Worm (Caenorhabditis elegans) whole organism, young adult: ENCODE data around the gene C28F5.1.

Source experiments
- B0035.1 ChIP-seq: sonication (generic microtip); optimal IDR thresholded peaks from 2 replicates; lab custom pipeline; 2016; ENCODE audit warnings: missing genetic modification characterization, mild to moderate bottlenecking, missing compliant biosample characterization, missing genotype, missing genetic modification reagents
- C06A6.2 ChIP-seq: fragments of 200-800 bp; sonication (Bioruptor generic); conservative IDR thresholded peaks from 2 replicates; pipeline ENCODE4 v1.3.6; 2022; ENCODE audit warnings: missing genetic modification characterization, missing compliant biosample characterization
- F10E7.11 ChIP-seq: sonication (generic microtip); optimal IDR thresholded peaks from 2 replicates; lab custom pipeline; 2017; ENCODE audit warnings: mild to moderate bottlenecking, missing genetic modification characterization, moderate library complexity, missing compliant biosample characterization
- F55B11.4 ChIP-seq: sonication (generic microtip); optimal IDR thresholded peaks from 2 replicates; lab custom pipeline; 2016; ENCODE audit warnings: missing compliant biosample characterization, missing genetic modification characterization, borderline replicate concordance; ENCODE audit not compliant: insufficient read depth
- K12H6.12 ChIP-seq: fragments of 200-800 bp; sonication (Bioruptor generic); optimal IDR thresholded peaks from 2 replicates; lab custom pipeline; 2018; ENCODE audit warnings: mild to moderate bottlenecking, missing genetic modification characterization, missing compliant biosample characterization
- Y53F4B.3 ChIP-seq: fragments of 200-800 bp; sonication (Bioruptor generic); IDR thresholded peaks from 2 replicates; pipeline ENCODE4 v1.3.6; 2022; ENCODE audit warnings: missing genetic modification reagents, missing genetic modification characterization, missing compliant biosample characterization
- Y56A3A.18 ChIP-seq: fragments of 200-800 bp; sonication (Bioruptor generic); IDR thresholded peaks from 2 replicates; pipeline ENCODE4 v1.3.6; 2022; ENCODE audit warnings: missing genetic modification reagents, missing genetic modification characterization, missing compliant biosample characterization
- Y67H2A.10 ChIP-seq: fragments of 200-800 bp; sonication (Bioruptor generic); conservative IDR thresholded peaks from 2 replicates; pipeline ENCODE4 v1.3.6; 2022; ENCODE audit warnings: missing genetic modification reagents, missing genetic modification characterization, missing compliant biosample characterization
- ama-1 ChIP-seq, 3 experiments: fragments of 150-350 bp in 1 of 3; sonication (generic microtip) in 2 of 3; optimal IDR thresholded peaks; 2 replicates each; lab custom pipeline; 2014 to 2018; ENCODE audit warnings: missing biosample characterization in 2 of 3, missing genetic modification characterization in 2 of 3, missing genetic modification reagents in 2 of 3
- aptf-2 ChIP-seq: fragments of 200-800 bp; sonication (Bioruptor generic); conservative IDR thresholded peaks from 2 replicates; pipeline ENCODE4 v1.3.6; 2022; ENCODE audit warnings: missing genetic modification reagents, missing genetic modification characterization, missing compliant biosample characterization
- aptf-3 ChIP-seq: fragments of 200-800 bp; sonication (Bioruptor generic); IDR thresholded peaks from 2 replicates; pipeline ENCODE4 v1.3.6; 2022; ENCODE audit warnings: missing genetic modification characterization, missing compliant biosample characterization
- athp-1 ChIP-seq: sonication (generic microtip); optimal IDR thresholded peaks from 2 replicates; lab custom pipeline; 2017; ENCODE audit warnings: mild to moderate bottlenecking, missing genetic modification characterization, missing compliant biosample characterization
- bed-2 ChIP-seq: fragments of 200-800 bp; sonication (Bioruptor generic); IDR thresholded peaks from 2 replicates; pipeline ENCODE4 v1.3.6; 2022; ENCODE audit warnings: missing genetic modification reagents, missing genetic modification characterization, missing compliant biosample characterization
- cebp-1 ChIP-seq, 2 experiments: fragments of 200-800 bp in 1 of 2; sonication (Bioruptor generic) in 1 of 2; sonication (generic microtip) in 1 of 2; IDR thresholded peaks in 1 of 2; optimal IDR thresholded peaks in 1 of 2; 2 replicates each; pipeline versions ENCODE4 v1.3.6 to Lab custom; 2017 to 2022; ENCODE audit warnings: missing compliant biosample characterization in 2 of 2, missing genetic modification characterization in 2 of 2, mild to moderate bottlenecking in 1 of 2, missing genetic modification reagents in 1 of 2, moderate library complexity in 1 of 2
- ceh-27 ChIP-seq: fragments of 200-800 bp; sonication (Bioruptor generic); optimal IDR thresholded peaks from 2 replicates; lab custom pipeline; 2018; ENCODE audit warnings: mild to moderate bottlenecking, missing genetic modification characterization, moderate library complexity, missing compliant biosample characterization
- ceh-40 ChIP-seq: fragments of 200-800 bp; sonication (Bioruptor generic); IDR thresholded peaks from 2 replicates; pipeline ENCODE4 v1.3.6; 2022; ENCODE audit warnings: missing genetic modification characterization, missing compliant biosample characterization
- dpff-1 ChIP-seq: sonication (generic microtip); optimal IDR thresholded peaks from 2 replicates; lab custom pipeline; 2017; ENCODE audit warnings: mild to moderate bottlenecking, missing genetic modification characterization, missing compliant biosample characterization
- dpl-1 ChIP-seq: fragments of 150-350 bp; optimal IDR thresholded peaks from 2 replicates; lab custom pipeline; 2014; ENCODE audit warnings: missing biosample characterization, missing genetic modification reagents, missing genetic modification characterization
- egl-44 ChIP-seq: fragments of 200-800 bp; sonication (Bioruptor generic); IDR thresholded peaks from 2 replicates; pipeline ENCODE4 v1.3.6; 2022; ENCODE audit warnings: missing genetic modification reagents, missing genetic modification characterization, missing compliant biosample characterization
- ekl-4 ChIP-seq: fragments of 200-800 bp; sonication (Bioruptor generic); IDR thresholded peaks from 2 replicates; pipeline ENCODE4 v1.3.6; 2022; ENCODE audit warnings: missing genetic modification reagents, missing genetic modification characterization, missing compliant biosample characterization
- gei-17 ChIP-seq: fragments of 200-800 bp; sonication (Bioruptor generic); optimal IDR thresholded peaks from 2 replicates; lab custom pipeline; 2018; ENCODE audit warnings: mild to moderate bottlenecking, missing genetic modification characterization, missing compliant biosample characterization
- hmg-1.2 ChIP-seq: fragments of 200-800 bp; sonication (Bioruptor generic); IDR thresholded peaks from 2 replicates; pipeline ENCODE4 v1.3.6; 2022; ENCODE audit warnings: missing genetic modification reagents, missing genetic modification characterization, missing compliant biosample characterization
- hrde-1 ChIP-seq: sonication (generic microtip); optimal IDR thresholded peaks from 2 replicates; lab custom pipeline; 2016; ENCODE audit warnings: missing genetic modification characterization, mild to moderate bottlenecking, missing compliant biosample characterization, moderate library complexity, missing genotype, missing genetic modification reagents, borderline replicate concordance
- lag-1 ChIP-seq: fragments of 200-800 bp; sonication (Bioruptor generic); IDR thresholded peaks from 2 replicates; pipeline ENCODE4 v1.3.6; 2022; ENCODE audit warnings: missing genetic modification reagents, missing genetic modification characterization, missing compliant biosample characterization
- let-607 ChIP-seq, 2 experiments: fragments of 200-800 bp in 1 of 2; sonication (Bioruptor generic) in 1 of 2; sonication (generic microtip) in 1 of 2; optimal IDR thresholded peaks; 2 replicates each; lab custom pipeline; 2016 to 2018; ENCODE audit warnings: mild to moderate bottlenecking in 2 of 2, missing compliant biosample characterization in 2 of 2, missing genetic modification characterization in 2 of 2, moderate library complexity in 2 of 2, missing genotype in 1 of 2
- lin-35 ChIP-seq, 3 experiments: fragments of 150-350 bp in 2 of 3; sonication (generic microtip) in 1 of 3; optimal IDR thresholded peaks; 2 replicates each; lab custom pipeline; 2014 to 2018; ENCODE audit warnings: missing biosample characterization in 3 of 3, missing genetic modification characterization in 3 of 3, missing genetic modification reagents in 3 of 3
- lsl-1 ChIP-seq: fragments of 200-800 bp; sonication (Bioruptor generic); optimal IDR thresholded peaks from 2 replicates; lab custom pipeline; 2018; ENCODE audit warnings: mild to moderate bottlenecking, missing genetic modification characterization, moderate library complexity, missing compliant biosample characterization
- madf-3 ChIP-seq: fragments of 200-800 bp; sonication (Bioruptor generic); IDR thresholded peaks from 2 replicates; pipeline ENCODE4 v1.3.6; 2022; ENCODE audit warnings: missing genetic modification reagents, missing genetic modification characterization, missing compliant biosample characterization
- madf-8 ChIP-seq: fragments of 200-800 bp; sonication (Bioruptor generic); conservative IDR thresholded peaks from 2 replicates; pipeline ENCODE4 v1.3.6; 2022; ENCODE audit warnings: missing genetic modification reagents, missing genetic modification characterization, missing compliant biosample characterization
- mcd-1 ChIP-seq: fragments of 200-800 bp; sonication (Bioruptor generic); IDR thresholded peaks from 2 replicates; pipeline ENCODE4 v1.3.6; 2022; ENCODE audit warnings: missing genetic modification reagents, missing genetic modification characterization, missing compliant biosample characterization
- mes-4 ChIP-seq: sonication (generic microtip); optimal IDR thresholded peaks from 2 replicates; lab custom pipeline; 2016; ENCODE audit warnings: missing genotype, missing genetic modification characterization, missing compliant biosample characterization
- nfya-2 ChIP-seq: fragments of 200-800 bp; sonication (Bioruptor generic); IDR thresholded peaks from 2 replicates; pipeline ENCODE4 v1.3.6; 2022; ENCODE audit warnings: missing genetic modification reagents, missing genetic modification characterization, missing compliant biosample characterization
- nfyb-1 ChIP-seq: fragments of 200-800 bp; sonication (Bioruptor generic); IDR thresholded peaks from 2 replicates; pipeline ENCODE4 v1.3.6; 2022; ENCODE audit warnings: missing genetic modification reagents, missing genetic modification characterization, missing compliant biosample characterization
- nhr-80 ChIP-seq: sonication (generic microtip); optimal IDR thresholded peaks from 2 replicates; lab custom pipeline; 2016; ENCODE audit warnings: missing genetic modification characterization, missing compliant biosample characterization
- rpc-1 ChIP-seq, 2 experiments: fragments of 150-350 bp in 1 of 2; sonication (generic microtip) in 1 of 2; optimal IDR thresholded peaks; 2 replicates each; lab custom pipeline; 2014 to 2018; ENCODE audit warnings: missing biosample characterization in 1 of 2, missing genetic modification characterization in 1 of 2, missing genetic modification reagents in 1 of 2, missing genotype in 1 of 2
- snpc-1.3 ChIP-seq: sonication (generic microtip); optimal IDR thresholded peaks from 2 replicates; lab custom pipeline; 2017; ENCODE audit warnings: missing genetic modification characterization, mild to moderate bottlenecking, missing compliant biosample characterization, antibody characterized with exemption, moderate library complexity, missing genotype, missing genetic modification reagents; ENCODE audit not compliant: insufficient read depth
- snpc-3.4 ChIP-seq: sonication (generic microtip); optimal IDR thresholded peaks from 2 replicates; lab custom pipeline; 2017; ENCODE audit warnings: missing genetic modification characterization, mild to moderate bottlenecking, missing compliant biosample characterization, antibody characterized with exemption, moderate library complexity, missing genotype, missing genetic modification reagents
- snpc-4 ChIP-seq, 5 experiments: fragments of 150-350 bp in 1 of 5; sonication (generic microtip) in 4 of 5; optimal IDR thresholded peaks; 2 replicates each; lab custom pipeline; 2014 to 2018; ENCODE audit warnings: missing genetic modification characterization in 5 of 5, missing biosample characterization in 3 of 5, antibody characterized with exemption in 2 of 5, mild to moderate bottlenecking in 2 of 5, missing compliant biosample characterization in 2 of 5, missing genotype in 2 of 5, moderate library complexity in 2 of 5, missing genetic modification reagents in 1 of 5
- somi-1 ChIP-seq: fragments of 200-800 bp; sonication (Bioruptor generic); optimal IDR thresholded peaks from 2 replicates; lab custom pipeline; 2018; ENCODE audit warnings: mild to moderate bottlenecking, missing genetic modification characterization, missing compliant biosample characterization
- tbx-9 ChIP-seq: sonication (generic microtip); optimal IDR thresholded peaks from 2 replicates; lab custom pipeline; 2016; ENCODE audit warnings: borderline replicate concordance, missing genetic modification characterization, inconsistent platforms, missing compliant biosample characterization
- ztf-22 ChIP-seq: fragments of 200-800 bp; sonication (Bioruptor generic); optimal IDR thresholded peaks from 2 replicates; lab custom pipeline; 2018; ENCODE audit warnings: mild to moderate bottlenecking, missing genetic modification characterization, moderate library complexity, missing compliant biosample characterization
- ztf-3 ChIP-seq: fragments of 200-800 bp; sonication (Bioruptor generic); optimal IDR thresholded peaks from 2 replicates; lab custom pipeline; 2018; ENCODE audit warnings: mild to moderate bottlenecking, missing genetic modification characterization, missing compliant biosample characterization
- ztf-6 ChIP-seq: fragments of 200-800 bp; sonication (Bioruptor generic); IDR thresholded peaks from 2 replicates; pipeline ENCODE4 v1.3.6; 2022; ENCODE audit warnings: missing genetic modification reagents, missing genetic modification characterization, missing compliant biosample characterization

C28F5.1 gene

ce11 chrII:7478487-7479234, 26.4 kb upstream of the C28F5.1 start, which contains the start of the genes aka-1 and ubc-6 (continued):
- TF ChIP-seq hrde-1 (tag; lab: Kevin White, UChicago) (peak; percentile 48), bed-2 (GFP tag; lab: Robert Waterston, UW) (peak; percentile 89), ztf-22 (peak; percentile 73), ama-1 (optimal IDR thresholded peaks at IDR 0.05; lab: Kevin White, UChicago) (no peak), ama-1 (GFP tag; optimal IDR thresholded peaks at IDR 0.05; lab: Kevin White, UChicago) (no peak), nfya-2 (no peak), madf-8 (GFP tag; lab: Robert Waterston, UW) (peak; percentile 85), K12H6.12 (tag; lab: Kevin White, UChicago) (peak; percentile 91), dpl-1 (GFP tag; lab: Kevin White, UChicago) (peak; percentile 34), cebp-1 (GFP tag; IDR thresholded peaks at IDR 0.05; lab: Robert Waterston, UW) (peak; percentile 80), cebp-1 (tag; optimal IDR thresholded peaks at IDR 0.05; lab: Kevin White, UChicago) (peak; percentile 91), athp-1 (tag; lab: Kevin White, UChicago) (peak; percentile 88), rpc-1 (optimal IDR thresholded peaks at IDR 0.05; lab: Kevin White, UChicago) (peak; percentile 40), rpc-1 (tag; optimal IDR thresholded peaks at IDR 0.05; lab: Kevin White, UChicago) (no peak), Y56A3A.18 (GFP tag; lab: Robert Waterston, UW) (peak; percentile 93; the same call in 1 of the 2 replicates), nfyb-1 (peak; percentile 96), lag-1 (no peak), mes-4 (tag; lab: Kevin White, UChicago) (no peak), egl-44 (GFP tag; lab: Robert Waterston, UW) (peak; percentile 87; the same call in 1 of the 2 replicates), Y53F4B.3 (GFP tag; lab: Robert Waterston, UW) (peak; percentile 65), snpc-4 (GFP tag; optimal IDR thresholded peaks at IDR 0.05; lab: Kevin White, UChicago) (peak; percentile 54), snpc-4 (tag; optimal IDR thresholded peaks at IDR 0.05; lab: Kevin White, UChicago) (peak; percentile 36 to 84 (median 70)), madf-3 (GFP tag; lab: Robert Waterston, UW) (peak; percentile 87), ztf-6 (GFP tag; lab: Robert Waterston, UW) (peak; percentile 91), aptf-2 (GFP tag; lab: Robert Waterston, UW) (peak; percentile 89), dpff-1 (tag; lab: Kevin White, UChicago) (no peak), C06A6.2 (GFP tag; lab: Robert Waterston, UW) (peak; percentile 97), nhr-80 (peak; percentile 86), Y67H2A.10 (GFP tag; lab: Robert Waterston, UW) (peak; percentile 92), ceh-27 (GFP tag; lab: Kevin White, UChicago) (peak; percentile 94), aptf-3 (no peak), snpc-3.4 (tag; lab: Kevin White, UChicago) (peak; percentile 47), ztf-3 (GFP tag; lab: Kevin White, UChicago) (peak; percentile 51), gei-17 (GFP tag; lab: Kevin White, UChicago) (peak; percentile 66), snpc-1.3 (tag; lab: Kevin White, UChicago) (peak; percentile 41), F55B11.4 (tag; lab: Kevin White, UChicago) (no peak), let-607 (tag; optimal IDR thresholded peaks at IDR 0.05; lab: Kevin White, UChicago) (peak; percentile 69 to 83), lsl-1 (peak; percentile 81), hmg-1.2 (GFP tag; lab: Robert Waterston, UW) (peak; percentile 82), F10E7.11 (tag; lab: Kevin White, UChicago) (no peak), mcd-1 (peak; percentile 96), ekl-4 (GFP tag; lab: Robert Waterston, UW) (peak; percentile 96), ceh-40 (GFP tag; lab: Robert Waterston, UW) (peak; percentile 75; the same call in 1 of the 2 replicates), lin-35 (GFP tag; optimal IDR thresholded peaks at IDR 0.05; lab: Kevin White, UChicago) (peak in 1 of 3 experiments; percentile 70), somi-1 (peak; percentile 48), tbx-9 (tag; lab: Kevin White, UChicago) (no peak), B0035.1 (peak; percentile 71)
